Fruit fly (Drosophila melanogaster): ENCODE measurements around the gene Gr22d.

DNA sequence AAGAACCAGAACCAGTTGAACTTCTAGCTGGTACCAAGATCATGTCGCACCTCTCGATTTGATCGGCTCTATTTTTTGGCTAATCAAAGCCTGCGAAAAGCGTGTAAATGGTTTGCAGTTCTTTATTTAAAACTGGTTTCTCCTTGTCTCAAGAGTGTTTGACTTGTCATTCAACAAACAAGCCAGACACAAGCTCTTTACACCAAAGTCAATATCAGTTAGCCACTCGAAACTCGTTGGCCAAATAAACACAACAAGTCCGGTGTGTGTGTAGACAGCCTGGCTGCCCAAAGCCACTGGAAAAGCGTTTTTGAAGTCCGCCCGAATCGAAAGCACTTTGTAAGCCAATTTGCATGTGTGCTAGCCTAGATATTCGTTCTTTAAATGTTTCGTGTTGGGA, 50.1 kb downstream of the Gr22d start:
- TF ChIP-seq CG8478 (optimal IDR thresholded peaks at IDR 0.05) = no peak
- no peak for TF ChIP-seq CTCF (optimal IDR thresholded peaks at IDR 0.05)
